Worm (Caenorhabditis elegans) whole organism, L1 larva: ENCODE results near the gene ZK662.2.
A peak's percentile ranks its signal among the peaks of the same experiment; 100 is the strongest.

Experiments
- C04F5.9 ChIP-seq: sonication (generic microtip); optimal IDR thresholded peaks from 2 replicates; lab custom pipeline; 2016; ENCODE audit warnings: missing genetic modification characterization, missing compliant biosample characterization
- C16A3.4 ChIP-seq: fragments of 150-350 bp; optimal IDR thresholded peaks from 2 replicates; lab custom pipeline; 2014; ENCODE audit warnings: missing biosample characterization, missing genetic modification characterization
- F16B12.6 ChIP-seq: fragments of 150-350 bp; optimal IDR thresholded peaks from 2 replicates; lab custom pipeline; 2014; ENCODE audit warnings: missing biosample characterization, missing genetic modification characterization
- Y116A8C.19 ChIP-seq: sonication (generic microtip); optimal IDR thresholded peaks from 2 replicates; lab custom pipeline; 2016; ENCODE audit warnings: missing compliant biosample characterization, missing genetic modification characterization, borderline replicate concordance
- aha-1 ChIP-seq: fragments of 150-350 bp; optimal IDR thresholded peaks from 2 replicates; lab custom pipeline; 2014; ENCODE audit warnings: missing biosample characterization, missing genetic modification characterization
- aly-2 ChIP-seq: fragments of 150-350 bp; optimal IDR thresholded peaks from 2 replicates; lab custom pipeline; 2014; ENCODE audit warnings: missing biosample characterization, missing genetic modification characterization
- ceh-8 ChIP-seq: fragments of 200-800 bp; sonication (Bioruptor generic); optimal IDR thresholded peaks from 2 replicates; lab custom pipeline; 2018; ENCODE audit warnings: mild to moderate bottlenecking, missing genetic modification characterization, moderate library complexity, missing compliant biosample characterization
- ceh-82 ChIP-seq, 3 experiments: fragments of 150-350 bp in 1 of 3; sonication (generic microtip) in 2 of 3; optimal IDR thresholded peaks; 2 replicates each; lab custom pipeline; 2014 to 2017; ENCODE audit warnings: missing biosample characterization in 3 of 3, missing genetic modification characterization in 3 of 3
- ceh-90 ChIP-seq: sonication (generic microtip); optimal IDR thresholded peaks from 2 replicates; lab custom pipeline; 2016; ENCODE audit warnings: missing genetic modification characterization, missing compliant biosample characterization
- efl-3 ChIP-seq: fragments of 200-800 bp; sonication (Bioruptor generic); optimal IDR thresholded peaks from 2 replicates; lab custom pipeline; 2018; ENCODE audit warnings: mild to moderate bottlenecking, missing genetic modification characterization, missing compliant biosample characterization
- egl-13 ChIP-seq: sonication (generic microtip); optimal IDR thresholded peaks from 2 replicates; lab custom pipeline; 2016; ENCODE audit warnings: missing genotype, missing genetic modification reagents, missing genetic modification characterization, missing compliant biosample characterization
- egl-27 ChIP-seq, 2 experiments: fragments of 150-350 bp in 1 of 2; sonication (generic microtip); optimal IDR thresholded peaks; 3 replicates each; lab custom pipeline; 2017 to 2018; ENCODE audit warnings: missing biosample characterization in 2 of 2, missing genetic modification characterization in 2 of 2, missing genetic modification reagents in 2 of 2
- ets-5 ChIP-seq: fragments of 200-800 bp; sonication (Bioruptor generic); IDR thresholded peaks from 2 replicates; pipeline ENCODE4 v1.3.6; 2022; ENCODE audit warnings: missing genetic modification characterization, missing compliant biosample characterization
- fkh-4 ChIP-seq: sonication (generic microtip); optimal IDR thresholded peaks from 2 replicates; lab custom pipeline; 2016; ENCODE audit warnings: missing compliant biosample characterization, missing genetic modification characterization, borderline replicate concordance
- fos-1 ChIP-seq: fragments of 150-350 bp; optimal IDR thresholded peaks from 2 replicates; lab custom pipeline; 2014; ENCODE audit warnings: missing biosample characterization, missing genetic modification characterization
- grh-1 ChIP-seq: fragments of 200-800 bp; sonication (Bioruptor generic); IDR thresholded peaks from 2 replicates; pipeline ENCODE4 v1.3.6; 2022; ENCODE audit warnings: missing genetic modification reagents, missing genetic modification characterization, missing compliant biosample characterization
- hlh-17 ChIP-seq: fragments of 200-800 bp; sonication (Bioruptor generic); optimal IDR thresholded peaks from 2 replicates; lab custom pipeline; 2018; ENCODE audit warnings: missing genetic modification characterization, mild to moderate bottlenecking, missing compliant biosample characterization, moderate library complexity, borderline replicate concordance
- hlh-4 ChIP-seq: sonication (generic microtip); optimal IDR thresholded peaks from 2 replicates; lab custom pipeline; 2016; ENCODE audit warnings: mild to moderate bottlenecking, missing genetic modification characterization, missing compliant biosample characterization
- hpl-2 ChIP-seq: fragments of 150-350 bp; optimal IDR thresholded peaks from 2 replicates; lab custom pipeline; 2014; ENCODE audit warnings: missing biosample characterization, missing genetic modification reagents, missing genetic modification characterization
- irx-1 ChIP-seq: sonication (generic microtip); optimal IDR thresholded peaks from 2 replicates; lab custom pipeline; 2016; ENCODE audit warnings: missing genetic modification characterization, missing compliant biosample characterization
- jun-1 ChIP-seq: fragments of 150-350 bp; optimal IDR thresholded peaks from 2 replicates; lab custom pipeline; 2014; ENCODE audit warnings: missing biosample characterization, missing genetic modification reagents, missing genetic modification characterization
- lin-39 ChIP-seq: fragments of 150-350 bp; optimal IDR thresholded peaks from 2 replicates; lab custom pipeline; 2014; ENCODE audit warnings: missing biosample characterization, missing genetic modification reagents, missing genetic modification characterization
- lir-3 ChIP-seq: sonication (generic microtip); optimal IDR thresholded peaks from 2 replicates; lab custom pipeline; 2016; ENCODE audit warnings: mild to moderate bottlenecking, missing genetic modification characterization, moderate library complexity, missing compliant biosample characterization; ENCODE audit not compliant: poor library complexity
- lsy-2 ChIP-seq, 2 experiments: fragments of 150-350 bp; optimal IDR thresholded peaks; 2 replicates each; lab custom pipeline; 2014; ENCODE audit warnings: missing biosample characterization in 2 of 2, missing genetic modification characterization in 2 of 2
- mdl-1 ChIP-seq, 2 experiments: fragments of 150-350 bp; optimal IDR thresholded peaks; 2 replicates each; lab custom pipeline; 2014 to 2017; ENCODE audit warnings: missing biosample characterization in 2 of 2, missing genetic modification characterization in 2 of 2, inconsistent platforms in 1 of 2
- mef-2 ChIP-seq: fragments of 150-350 bp; optimal IDR thresholded peaks from 2 replicates; lab custom pipeline; 2014; ENCODE audit warnings: missing biosample characterization, missing genetic modification characterization
- mep-1 ChIP-seq: fragments of 150-350 bp; optimal IDR thresholded peaks from 2 replicates; lab custom pipeline; 2014; ENCODE audit warnings: missing biosample characterization, missing genetic modification characterization
- nhr-11 ChIP-seq: fragments of 150-350 bp; optimal IDR thresholded peaks from 2 replicates; lab custom pipeline; 2014; ENCODE audit warnings: missing biosample characterization, missing genetic modification characterization
- nhr-12 ChIP-seq: sonication (generic microtip); optimal IDR thresholded peaks from 2 replicates; lab custom pipeline; 2017; ENCODE audit warnings: missing biosample characterization, missing genetic modification characterization
- nhr-19 ChIP-seq: fragments of 200-800 bp; sonication (Bioruptor generic); conservative IDR thresholded peaks from 2 replicates; pipeline ENCODE4 v1.3.6; 2022; ENCODE audit warnings: missing genetic modification characterization, missing compliant biosample characterization
- nhr-20 ChIP-seq: sonication (generic microtip); optimal IDR thresholded peaks from 2 replicates; lab custom pipeline; 2016; ENCODE audit warnings: mild to moderate bottlenecking, missing genetic modification characterization, missing compliant biosample characterization
- nhr-237 ChIP-seq: fragments of 150-350 bp; optimal IDR thresholded peaks from 2 replicates; lab custom pipeline; 2014; ENCODE audit warnings: missing biosample characterization, missing genetic modification characterization
- nhr-71 ChIP-seq: sonication (generic microtip); optimal IDR thresholded peaks from 2 replicates; lab custom pipeline; 2016; ENCODE audit warnings: mild to moderate bottlenecking, missing genetic modification characterization, moderate library complexity, missing compliant biosample characterization
- nhr-85 ChIP-seq: sonication (generic microtip); peaks from one replicate; lab custom pipeline; 2016; ENCODE audit warnings: missing genetic modification characterization, inconsistent platforms, missing compliant biosample characterization
- nhr-90 ChIP-seq: sonication (generic microtip); optimal IDR thresholded peaks from 2 replicates; lab custom pipeline; 2016; ENCODE audit warnings: mild to moderate bottlenecking, missing genetic modification characterization, missing compliant biosample characterization; ENCODE audit not compliant: poor library complexity
- pag-3 ChIP-seq: sonication (generic microtip); optimal IDR thresholded peaks from 2 replicates; lab custom pipeline; 2017; ENCODE audit warnings: missing genetic modification characterization, mild to moderate bottlenecking, missing compliant biosample characterization, antibody characterized with exemption, borderline replicate concordance; ENCODE audit not compliant: insufficient read depth
- pax-3 ChIP-seq: fragments of 200-800 bp; sonication (Bioruptor generic); optimal IDR thresholded peaks from 2 replicates; lab custom pipeline; 2018; ENCODE audit warnings: mild to moderate bottlenecking, missing genetic modification characterization, moderate library complexity, missing compliant biosample characterization
- skn-1 ChIP-seq: fragments of 150-350 bp; optimal IDR thresholded peaks from 2 replicates; lab custom pipeline; 2014; ENCODE audit warnings: missing biosample characterization, missing genetic modification characterization
- snpc-4 ChIP-seq: fragments of 150-350 bp; optimal IDR thresholded peaks from 2 replicates; lab custom pipeline; 2014; ENCODE audit warnings: missing biosample characterization, missing genetic modification characterization
- sox-4 ChIP-seq: sonication (generic microtip); optimal IDR thresholded peaks from 2 replicates; lab custom pipeline; 2016; ENCODE audit warnings: missing genetic modification characterization, missing compliant biosample characterization
- sptf-1 ChIP-seq: fragments of 150-350 bp; optimal IDR thresholded peaks from 2 replicates; lab custom pipeline; 2014; ENCODE audit warnings: missing biosample characterization, missing genetic modification characterization
- swsn-7 ChIP-seq: sonication (generic microtip); optimal IDR thresholded peaks from 2 replicates; lab custom pipeline; 2016; ENCODE audit warnings: missing genetic modification characterization, missing compliant biosample characterization
- tlp-1 ChIP-seq: fragments of 150-350 bp; optimal IDR thresholded peaks from 2 replicates; lab custom pipeline; 2014; ENCODE audit warnings: missing biosample characterization, missing genetic modification characterization
- unc-62 ChIP-seq: fragments of 150-350 bp; optimal IDR thresholded peaks from 2 replicates; lab custom pipeline; 2014; ENCODE audit warnings: missing biosample characterization, missing genetic modification reagents, missing genetic modification characterization
- unc-86 ChIP-seq: sonication (generic microtip); optimal IDR thresholded peaks from 2 replicates; lab custom pipeline; 2016; ENCODE audit warnings: missing genetic modification characterization, missing compliant biosample characterization
- vab-15 ChIP-seq: sonication (generic microtip); optimal IDR thresholded peaks from 2 replicates; lab custom pipeline; 2017; ENCODE audit warnings: missing genotype, mild to moderate bottlenecking, missing genetic modification characterization, missing compliant biosample characterization
- xbp-1 ChIP-seq: sonication (generic microtip); optimal IDR thresholded peaks from 2 replicates; lab custom pipeline; 2016; ENCODE audit warnings: missing genetic modification characterization, missing compliant biosample characterization
- zip-4 ChIP-seq: fragments of 200-800 bp; sonication (Bioruptor generic); optimal IDR thresholded peaks from 2 replicates; lab custom pipeline; 2018; ENCODE audit warnings: mild to moderate bottlenecking, missing genetic modification characterization, moderate library complexity, missing compliant biosample characterization
- ztf-11 ChIP-seq, 2 experiments: sonication (generic microtip); optimal IDR thresholded peaks; 2 replicates each; lab custom pipeline; 2016 to 2017; ENCODE audit warnings: missing genetic modification characterization in 2 of 2, missing biosample characterization in 1 of 2, missing compliant biosample characterization in 1 of 2
- ztf-4 ChIP-seq: fragments of 150-350 bp; optimal IDR thresholded peaks from 2 replicates; lab custom pipeline; 2014; ENCODE audit warnings: missing biosample characterization, missing genetic modification characterization

ZK662.2 gene

ce11 chrX:15731668-15732067 is 35.2 kb downstream of the ZK662.2 start, which contains the start of gene lin-15A:
lin-15A (plus strand) TSS chrX:15731968.
- TF ChIP-seq lsy-2 (tag; optimal IDR thresholded peaks at IDR 0.05; lab: Kevin White, UChicago) (no peak), nhr-11 (tag; lab: Kevin White, UChicago) (no peak), sptf-1 (tag; lab: Kevin White, UChicago) (no peak), snpc-4 (no peak), aly-2 (no peak), C16A3.4 (tag; lab: Kevin White, UChicago) (no peak), grh-1 (GFP tag; lab: Robert Waterston, UW) (no peak), nhr-20 (tag; lab: Kevin White, UChicago) (no peak), fos-1 (tag; lab: Kevin White, UChicago) (no peak), hlh-17 (GFP tag; lab: Kevin White, UChicago) (no peak), sox-4 (tag; lab: Kevin White, UChicago) (no peak), zip-4 (no peak), unc-86 (tag; lab: Kevin White, UChicago) (no peak), F16B12.6 (no peak), swsn-7 (tag; lab: Kevin White, UChicago) (no peak), lir-3 (no peak), nhr-12 (tag; lab: Kevin White, UChicago) (no peak), nhr-85 (tag; lab: Kevin White, UChicago) (no peak), fkh-4 (tag; lab: Kevin White, UChicago) (no peak), jun-1 (tag; lab: Kevin White, UChicago) (no peak)

- TF ChIP-seq hlh-17 (GFP tag; lab: Kevin White, UChicago) (no peak), ztf-11 (tag; optimal IDR thresholded peaks at IDR 0.05; lab: Kevin White, UChicago) (peak in 1 of 2 experiments; percentile 49), ets-5 (no peak), nhr-90 (peak; percentile 82), unc-62 (GFP tag; lab: Kevin White, UChicago) (no peak), aha-1 (tag; lab: Kevin White, UChicago) (no peak), ceh-90 (tag; lab: Kevin White, UChicago) (no peak), mep-1 (tag; lab: Kevin White, UChicago) (peak; percentile 43), Y116A8C.19 (tag; lab: Kevin White, UChicago) (no peak), jun-1 (tag; lab: Kevin White, UChicago) (peak; percentile 87), ztf-4 (tag; lab: Kevin White, UChicago) (peak; percentile 55), F16B12.6 (no peak), C04F5.9 (tag; lab: Kevin White, UChicago) (no peak), nhr-19 (peak; percentile 45), vab-15 (tag; lab: Kevin White, UChicago) (no peak), nhr-237 (tag; lab: Kevin White, UChicago) (peak; percentile 36), ceh-8 (no peak), nhr-12 (tag; lab: Kevin White, UChicago) (no peak), pax-3 (tag; lab: Kevin White, UChicago) (no peak), xbp-1 (peak; percentile 43), unc-86 (tag; lab: Kevin White, UChicago) (no peak), skn-1 (tag; lab: Kevin White, UChicago) (peak; percentile 36), lin-39 (tag; lab: Kevin White, UChicago) (no peak), lir-3 (no peak), tlp-1 (tag; lab: Kevin White, UChicago) (no peak), ceh-82 (tag; optimal IDR thresholded peaks at IDR 0.05; lab: Kevin White, UChicago) (peak; percentile 45 to 75 (median 62)), C16A3.4 (tag; lab: Kevin White, UChicago) (peak; percentile 87), pag-3 (no peak), egl-13 (tag; lab: Kevin White, UChicago) (peak; percentile 35), hlh-4 (tag; lab: Kevin White, UChicago) (no peak), irx-1 (tag; lab: Kevin White, UChicago) (peak; percentile 40), fos-1 (tag; lab: Kevin White, UChicago) (peak; percentile 45), efl-3 (GFP tag; lab: Kevin White, UChicago) (no peak), egl-27 (tag; optimal IDR thresholded peaks at IDR 0.05; lab: Kevin White, UChicago) (no peak), nhr-11 (tag; lab: Kevin White, UChicago) (peak; percentile 77), grh-1 (GFP tag; lab: Robert Waterston, UW) (no peak), mef-2 (tag; lab: Kevin White, UChicago) (no peak), nhr-71 (tag; lab: Kevin White, UChicago) (peak; percentile 67), hpl-2 (GFP tag; lab: Kevin White, UChicago) (peak; percentile 77), snpc-4 (peak; percentile 58), mdl-1 (tag; optimal IDR thresholded peaks at IDR 0.05; lab: Kevin White, UChicago) (peak in 1 of 2 experiments; percentile 35)
Measured at ce11 chrX:15736419-15736818, 39.9 kb downstream of the ZK662.2 start.
